Fruit fly (Drosophila melanogaster): ENCODE data around the gene mIF2.

Gene mIF2

dm6 chr3R:28544538-28545393 is at the start of gene mIF2:
mIF2 (minus strand) TSS chr3R:28544817.
- peak; percentile 22 for TF ChIP-seq CG6276 (GFP tag; optimal IDR thresholded peaks at IDR 0.05)
- TF ChIP-seq Hr39 (GFP tag; optimal IDR thresholded peaks at IDR 0.05), result no peak
- no peak for TF ChIP-seq CG11294 (GFP tag; IDR thresholded peaks at IDR 0.05)
- TF ChIP-seq CG8632 (GFP tag; optimal IDR thresholded peaks at IDR 0.05), result no peak
- peak; percentile 66 for TF ChIP-seq CG32006 (GFP tag; optimal IDR thresholded peaks at IDR 0.05)
- TF ChIP-seq Smox (GFP tag; optimal IDR thresholded peaks at IDR 0.05), result no peak
- peak; percentile 12 for TF ChIP-seq CG6792 (GFP tag; optimal IDR thresholded peaks at IDR 0.05)
- peak; percentile 45 for TF ChIP-seq esn (GFP tag; optimal IDR thresholded peaks at IDR 0.05)
- TF ChIP-seq topi (GFP tag; optimal IDR thresholded peaks at IDR 0.05), result peak; percentile 43
- TF ChIP-seq Eip75B (GFP tag; optimal IDR thresholded peaks at IDR 0.05), result peak; percentile 39
- TF ChIP-seq Blimp-1 (GFP tag; optimal IDR thresholded peaks at IDR 0.05), result no peak
- no peak for TF ChIP-seq CG6854 (GFP tag; optimal IDR thresholded peaks at IDR 0.05)
- TF ChIP-seq Hr4 (GFP tag; optimal IDR thresholded peaks at IDR 0.05), result peak; percentile 49
- TF ChIP-seq CG15336 (GFP tag; IDR thresholded peaks at IDR 0.05), result peak; percentile 46; the same call in 1 of the 2 replicates
- TF ChIP-seq spab (GFP tag; optimal IDR thresholded peaks at IDR 0.05), result peak; percentile 22
- TF ChIP-seq CG6808 (GFP tag; optimal IDR thresholded peaks at IDR 0.05), result peak; percentile 39
- TF ChIP-seq dsx (GFP tag; optimal IDR thresholded peaks at IDR 0.05; ENCODE audit: poor library complexity, severe bottlenecking), result peak; percentile 64
- TF ChIP-seq CG8119 (GFP tag; IDR thresholded peaks at IDR 0.05), result peak; percentile 54; the same call in 2 of the 3 replicates
- peak; percentile 10 for TF ChIP-seq Sox102F (GFP tag; optimal IDR thresholded peaks at IDR 0.05)
- peak; percentile 10 for TF ChIP-seq CG34406 (GFP tag; optimal IDR thresholded peaks at IDR 0.05)
- peak; percentile 43 for TF ChIP-seq CG10631 (GFP tag; optimal IDR thresholded peaks at IDR 0.05)
- peak; percentile 12 for TF ChIP-seq acj6 (GFP tag; optimal IDR thresholded peaks at IDR 0.05)
- TF ChIP-seq Ets96B (tag; optimal IDR thresholded peaks at IDR 0.05), result peak; percentile 57
- no peak for TF ChIP-seq CG16779 (tag; optimal IDR thresholded peaks at IDR 0.05)
- TF ChIP-seq vri (GFP tag; optimal IDR thresholded peaks at IDR 0.05), result peak; percentile 48
- TF ChIP-seq svp (GFP tag), result peak; percentile 72
- peak in 1 of 2 experiments; percentile 76 for TF ChIP-seq salr (GFP tag; optimal IDR thresholded peaks at IDR 0.05)
- no peak for TF ChIP-seq ss (GFP tag; optimal IDR thresholded peaks at IDR 0.05)
- TF ChIP-seq fd85E (GFP tag; optimal IDR thresholded peaks at IDR 0.05), result no peak
- peak; percentile 52 for TF ChIP-seq CG3032 (tag; optimal IDR thresholded peaks at IDR 0.05)
- peak; percentile 60 for TF ChIP-seq Lpt (GFP tag; optimal IDR thresholded peaks at IDR 0.05)
- peak; percentile 53 for TF ChIP-seq pdm3 (GFP tag; optimal IDR thresholded peaks at IDR 0.05)
- TF ChIP-seq fkh (GFP tag; optimal IDR thresholded peaks at IDR 0.05), result peak; percentile 45
- peak; percentile 23 for TF ChIP-seq Sox14 (GFP tag; optimal IDR thresholded peaks at IDR 0.05)
- no peak for TF ChIP-seq Sox15 (GFP tag; optimal IDR thresholded peaks at IDR 0.05)
- no peak for TF ChIP-seq Eip93F (GFP tag; optimal IDR thresholded peaks at IDR 0.05)
- TF ChIP-seq CG7368 (GFP tag; optimal IDR thresholded peaks at IDR 0.05), result no peak
- TF ChIP-seq CG11902 (GFP tag; optimal IDR thresholded peaks at IDR 0.05), result no peak
- no peak for TF ChIP-seq fd59A (GFP tag; optimal IDR thresholded peaks at IDR 0.05)
- TF ChIP-seq Eip78C (GFP tag), result peak; percentile 74
- TF ChIP-seq Hr38 (GFP tag; optimal IDR thresholded peaks at IDR 0.05), result no peak
- no peak for TF ChIP-seq CG9139 (GFP tag; optimal IDR thresholded peaks at IDR 0.05)
- TF ChIP-seq lz (GFP tag; optimal IDR thresholded peaks at IDR 0.05), result peak; percentile 14
- TF ChIP-seq CG10669 (GFP tag; optimal IDR thresholded peaks at IDR 0.05), result peak; percentile 39
- TF ChIP-seq CG31627 (GFP tag; optimal IDR thresholded peaks at IDR 0.05), result no peak
- TF ChIP-seq CG1621 (tag; optimal IDR thresholded peaks at IDR 0.05), result peak; percentile 24
- TF ChIP-seq CG11762 (GFP tag; optimal IDR thresholded peaks at IDR 0.05; ENCODE audit: insufficient read depth), result no peak
- TF ChIP-seq CG3919 (GFP tag; optimal IDR thresholded peaks at IDR 0.05), result peak; percentile 38
- no peak for TF ChIP-seq CG4318 (GFP tag; optimal IDR thresholded peaks at IDR 0.05)
- TF ChIP-seq Met (GFP tag; optimal IDR thresholded peaks at IDR 0.05), result peak; percentile 43
